Fruit fly (Drosophila melanogaster) whole organism: ENCODE results near the gene brk.

Source experiments
- Dll ChIP-seq: fragments of >200 bp; optimal IDR thresholded peaks from 2 replicates; lab custom pipeline; 2017
- EcR ChIP-seq, 2 experiments: fragments of >200 bp; optimal IDR thresholded peaks; 2 replicates each; lab custom pipeline; 2017; ENCODE audit warnings: missing biosample characterization in 2 of 2, missing genetic modification characterization in 2 of 2, missing genetic modification reagents in 2 of 2
- pan ChIP-seq: fragments of >200 bp; optimal IDR thresholded peaks from 2 replicates; lab custom pipeline; 2017
- psq ChIP-seq: fragments of >200 bp; optimal IDR thresholded peaks from 2 replicates; lab custom pipeline; 2017

DNA sequence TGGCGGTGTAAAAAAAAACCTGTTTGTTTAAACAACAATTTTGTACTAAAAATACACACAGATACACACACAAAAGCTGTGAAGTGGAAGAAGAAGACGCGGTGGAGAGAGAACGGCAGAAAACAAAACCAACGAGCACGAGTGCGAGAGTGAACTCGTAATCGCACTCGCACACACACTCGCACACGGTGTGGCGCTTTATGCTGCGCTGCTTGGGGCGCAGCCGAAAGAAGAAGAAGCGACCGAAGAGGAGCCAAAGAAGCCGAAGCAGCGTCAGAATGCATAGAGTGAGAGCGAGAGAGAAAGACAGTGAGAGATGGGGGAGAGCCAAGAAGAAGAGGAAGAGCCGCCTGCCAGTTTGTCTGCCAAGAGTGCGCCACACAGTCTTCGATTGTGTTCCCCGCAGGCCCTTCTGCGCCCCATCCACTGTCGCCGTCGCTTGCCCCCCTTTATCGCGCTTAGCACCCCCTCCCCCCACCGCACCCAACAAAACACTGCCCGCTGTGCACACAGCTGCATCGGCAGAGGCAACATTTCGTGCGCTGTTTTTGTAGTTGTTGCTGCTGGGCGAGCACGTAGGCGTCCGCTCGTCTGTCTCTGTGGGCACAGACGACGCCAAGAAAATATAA, 6.9 kb upstream of the brk start:
- TF ChIP-seq psq (lab: Kevin White, UChicago) (no peak), pan (lab: Kevin White, UChicago) (no peak), EcR (GFP tag; optimal IDR thresholded peaks at IDR 0.05; lab: Kevin White, UChicago) (peak in 1 of 2 experiments; percentile 36), Dll (lab: Kevin White, UChicago) (peak; percentile 67)
